Worm (Caenorhabditis elegans) whole organism, young adult: ENCODE results near the gene ZK822.1.

Experiments
- F52B5.7 ChIP-seq: sonication (generic microtip); optimal IDR thresholded peaks from 2 replicates; lab custom pipeline; 2016; ENCODE audit warnings: mild to moderate bottlenecking, missing genetic modification characterization, missing compliant biosample characterization
- ZK185.1 ChIP-seq: sonication (generic microtip); optimal IDR thresholded peaks from 2 replicates; lab custom pipeline; 2016; ENCODE audit warnings: mild to moderate bottlenecking, missing genetic modification characterization, missing compliant biosample characterization; ENCODE audit not compliant: poor library complexity, severe bottlenecking
- ceh-100 ChIP-seq: fragments of 200-800 bp; sonication (Bioruptor generic); IDR thresholded peaks from 2 replicates; pipeline ENCODE4 v1.3.6; 2022; ENCODE audit warnings: missing genetic modification reagents, missing genetic modification characterization, missing compliant biosample characterization
- dpl-1 ChIP-seq: fragments of 150-350 bp; optimal IDR thresholded peaks from 2 replicates; lab custom pipeline; 2014; ENCODE audit warnings: missing biosample characterization, missing genetic modification reagents, missing genetic modification characterization
- lir-1 ChIP-seq: fragments of 200-800 bp; sonication (Bioruptor generic); conservative IDR thresholded peaks from 2 replicates; pipeline ENCODE4 v1.3.6; 2022; ENCODE audit warnings: missing genetic modification reagents, missing genetic modification characterization, missing compliant biosample characterization

DNA sequence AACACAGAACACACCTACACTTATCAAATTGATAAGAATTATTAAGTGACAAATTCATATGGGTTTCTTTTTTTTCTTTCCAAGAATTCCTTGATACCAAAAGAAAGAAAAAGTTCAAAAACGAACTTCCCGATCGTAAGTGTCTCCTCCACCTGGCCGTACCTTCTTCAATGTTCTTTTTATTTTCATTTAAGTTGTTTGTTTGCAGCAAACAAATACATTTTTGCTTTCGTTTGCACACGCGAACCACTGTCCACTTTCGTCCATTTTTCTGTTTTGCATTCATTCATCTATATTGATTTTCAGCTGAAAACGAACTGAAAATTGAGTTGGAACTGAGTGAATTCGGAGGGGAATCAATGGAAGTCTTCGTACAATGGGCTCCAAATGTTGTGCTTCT lies 10.2 kb downstream of the ZK822.1 start, which contains the start of gene VZK822L.2:
- TF ChIP-seq ceh-100 (GFP tag; lab: Robert Waterston, UW) = no peak
- no peak for TF ChIP-seq ZK185.1 (tag; lab: Kevin White, UChicago)
- TF ChIP-seq lir-1 (GFP tag; lab: Robert Waterston, UW) = no peak
- no peak for TF ChIP-seq F52B5.7 (tag; lab: Kevin White, UChicago)
- no peak for TF ChIP-seq dpl-1 (GFP tag; lab: Kevin White, UChicago)
